Fruit fly (Drosophila melanogaster): ENCODE measurements around the gene slp2.

Gene slp2

DNA sequence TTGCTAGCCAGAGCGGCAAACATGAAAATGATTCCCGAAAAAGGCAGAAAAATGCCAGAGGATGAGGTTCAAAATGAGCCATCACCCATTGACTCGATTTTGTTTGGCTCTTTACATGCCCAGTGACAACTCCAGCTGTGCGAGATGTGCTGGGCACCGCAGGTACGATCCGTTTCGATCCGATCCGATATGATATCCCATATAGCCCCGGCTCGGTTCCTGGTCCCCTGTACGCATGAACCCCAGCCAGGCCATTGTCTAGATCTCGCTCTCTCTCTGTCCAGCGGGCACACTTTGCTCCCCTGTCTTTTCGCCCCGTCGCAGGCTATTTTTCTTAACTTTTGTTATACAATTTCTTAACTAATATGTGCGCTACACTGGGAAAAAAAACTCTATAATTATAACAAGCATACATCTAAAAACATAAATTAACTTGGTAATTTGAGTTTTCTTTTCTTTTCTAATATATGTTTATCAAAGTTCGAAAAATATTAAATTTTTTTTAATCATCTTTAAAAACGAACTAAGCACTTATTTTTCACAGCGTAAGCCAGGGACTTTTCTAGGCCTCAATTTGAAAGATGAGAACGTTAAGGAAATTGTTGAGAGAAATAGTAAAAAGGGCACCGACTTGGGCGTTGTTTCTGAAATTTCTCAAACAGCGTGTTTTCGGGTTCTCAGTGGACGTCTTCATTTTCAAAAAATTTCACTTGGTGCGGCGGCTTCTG, 9.1 kb upstream of the slp2 start (continued):
- TF ChIP-seq ken (GFP tag; IDR thresholded peaks at IDR 0.05) (peak; percentile 46; the same call in 2 of the 3 replicates), inv (GFP tag; IDR thresholded peaks at IDR 0.05; ENCODE audit: partially characterized antibody) (no peak), CG12391 (tag; optimal IDR thresholded peaks at IDR 0.05) (peak; percentile 92), CG6683 (GFP tag; optimal IDR thresholded peaks at IDR 0.05) (no peak), trh (GFP tag; optimal IDR thresholded peaks at IDR 0.05) (peak; percentile 21), bigmax (GFP tag; optimal IDR thresholded peaks at IDR 0.05) (no peak), CG9797 (GFP tag; optimal IDR thresholded peaks at IDR 0.05) (no peak), chinmo (GFP tag; IDR thresholded peaks at IDR 0.05; ENCODE audit: partially characterized antibody) (no peak), BEAF-32 (GFP tag; optimal IDR thresholded peaks at IDR 0.05) (no peak), Rx (GFP tag; IDR thresholded peaks at IDR 0.05) (no peak), jigr1 (GFP tag; IDR thresholded peaks at IDR 0.05) (no peak), kay (GFP tag; optimal IDR thresholded peaks at IDR 0.05) (no peak), fd96Cb (tag; optimal IDR thresholded peaks at IDR 0.05) (peak; percentile 79), CG34376 (GFP tag; optimal IDR thresholded peaks at IDR 0.05) (no peak), Rfx (GFP tag; IDR thresholded peaks at IDR 0.05) (no peak), org-1 (GFP tag; optimal IDR thresholded peaks at IDR 0.05) (peak; percentile 45), CG5180 (GFP tag; optimal IDR thresholded peaks at IDR 0.05) (peak; percentile 8), CG7556 (GFP tag; optimal IDR thresholded peaks at IDR 0.05) (peak; percentile 86), CG4282 (GFP tag; optimal IDR thresholded peaks at IDR 0.05) (no peak), CG17829 (tag; optimal IDR thresholded peaks at IDR 0.05) (peak; percentile 97), tap (tag; optimal IDR thresholded peaks at IDR 0.05) (peak; percentile 57), Hmx (GFP tag; optimal IDR thresholded peaks at IDR 0.05) (no peak), sisA (GFP tag; IDR thresholded peaks at IDR 0.05) (no peak), CG30020 (tag; optimal IDR thresholded peaks at IDR 0.05) (peak; percentile 63), dpn (GFP tag; optimal IDR thresholded peaks at IDR 0.05) (peak; percentile 33 to 41), CG1602 (GFP tag; optimal IDR thresholded peaks at IDR 0.05) (peak; percentile 79), gcm (GFP tag; optimal IDR thresholded peaks at IDR 0.05) (peak; percentile 91), CG3163 (GFP tag; optimal IDR thresholded peaks at IDR 0.05) (no peak), HLHmδ (GFP tag; optimal IDR thresholded peaks at IDR 0.05) (no peak), ham (GFP tag; IDR thresholded peaks at IDR 0.05) (no peak), CG31365 (tag; optimal IDR thresholded peaks at IDR 0.05) (no peak), usp (GFP tag; optimal IDR thresholded peaks at IDR 0.05) (no peak), Poxn (GFP tag; IDR thresholded peaks at IDR 0.05) (no peak), CG4328 (GFP tag; optimal IDR thresholded peaks at IDR 0.05) (peak; percentile 13), pb (GFP tag; optimal IDR thresholded peaks at IDR 0.05) (no peak), CG31388 (GFP tag; optimal IDR thresholded peaks at IDR 0.05) (peak; percentile 10), Myb (GFP tag; optimal IDR thresholded peaks at IDR 0.05) (peak; percentile 8), bowl (GFP tag; IDR thresholded peaks at IDR 0.05) (no peak), Doc3 (GFP tag; IDR thresholded peaks at IDR 0.05; ENCODE audit: partially characterized antibody) (no peak), chm (GFP tag; IDR thresholded peaks at IDR 0.05) (peak; percentile 65; the same call in 1 of the 2 replicates), Dip2 (GFP tag; IDR thresholded peaks at IDR 0.05) (no peak), B-H2 (GFP tag; optimal IDR thresholded peaks at IDR 0.05) (no peak), wek (GFP tag; optimal IDR thresholded peaks at IDR 0.05) (no peak), CG7372 (GFP tag; IDR thresholded peaks at IDR 0.05) (no peak), CG18764 (GFP tag; optimal IDR thresholded peaks at IDR 0.05) (peak; percentile 58), E2f2 (GFP tag; IDR thresholded peaks at IDR 0.05) (peak; percentile 29; the same call in 1 of the 2 replicates), hbn (GFP tag; IDR thresholded peaks at IDR 0.05; ENCODE audit: partially characterized antibody) (no peak), Trl (optimal IDR thresholded peaks at IDR 0.05) (no peak), Trl (GFP tag; optimal IDR thresholded peaks at IDR 0.05) (peak; percentile 55), CG13894 (tag; optimal IDR thresholded peaks at IDR 0.05) (no peak)
